Fruit fly (Drosophila melanogaster): ENCODE results near the gene Tk.
A peak's percentile ranks its signal among the peaks of the same experiment; 100 is the strongest.

Tk gene

DNA sequence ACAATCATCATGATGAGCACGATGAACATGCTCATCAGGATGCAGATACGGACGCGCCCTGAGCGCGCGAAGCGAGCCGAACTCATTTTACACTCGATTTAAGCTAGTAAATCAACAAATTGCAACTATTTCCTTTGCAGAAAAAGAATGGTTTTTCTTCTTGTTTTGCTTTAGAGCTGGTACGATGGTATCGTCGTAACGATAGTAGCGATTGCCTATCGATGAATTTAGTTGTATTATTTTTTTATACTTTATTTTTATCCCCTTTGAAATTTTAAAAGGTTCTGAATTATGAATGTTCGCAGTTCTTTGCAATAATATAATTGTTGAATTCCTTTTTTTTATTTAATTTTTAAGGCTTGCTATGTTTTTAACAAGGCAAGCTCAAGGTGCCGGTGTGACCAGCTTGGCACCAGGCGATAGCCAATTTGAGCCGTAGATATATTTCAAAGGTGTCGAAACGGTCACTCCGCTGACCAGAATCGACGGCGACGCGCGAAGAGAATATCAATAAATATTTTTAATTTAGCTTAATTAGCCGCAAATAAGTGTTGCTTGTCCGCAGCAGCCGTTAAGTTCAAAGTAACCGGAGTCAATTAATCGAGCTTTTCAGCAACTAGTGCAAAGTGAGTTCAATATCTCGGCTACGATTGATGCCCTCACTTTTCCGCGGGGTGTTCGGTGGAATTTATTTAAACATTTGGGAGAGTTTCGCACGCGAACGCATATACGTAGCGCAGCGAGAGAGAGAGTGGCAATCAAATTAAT is 37.8 kb downstream of the Tk start, which contains the start of the genes CG12213 and GC1 (continued):
- no peak for TF ChIP-seq sr (GFP tag; IDR thresholded peaks at IDR 0.05)
- peak; percentile 61; the same call in 2 of the 3 replicates for TF ChIP-seq CG17361 (GFP tag; IDR thresholded peaks at IDR 0.05)
- TF ChIP-seq CG10366 (GFP tag; IDR thresholded peaks at IDR 0.05): no peak
- TF ChIP-seq rib (GFP tag; IDR thresholded peaks at IDR 0.05): no peak
- TF ChIP-seq bbx (GFP tag; IDR thresholded peaks at IDR 0.05; ENCODE audit: partially characterized antibody): peak; percentile 96
- TF ChIP-seq gt (GFP tag; IDR thresholded peaks at IDR 0.05): no peak
- TF ChIP-seq insv (GFP tag; optimal IDR thresholded peaks at IDR 0.05): peak in 1 of 2 experiments; percentile 24
- peak; percentile 57 for TF ChIP-seq corto (GFP tag; optimal IDR thresholded peaks at IDR 0.05)
- peak; percentile 29 to 62 for TF ChIP-seq Trl (optimal IDR thresholded peaks at IDR 0.05)
- peak; percentile 4 for TF ChIP-seq Trl (GFP tag; optimal IDR thresholded peaks at IDR 0.05)
- no peak for TF ChIP-seq CG4820 (GFP tag; optimal IDR thresholded peaks at IDR 0.05)
- TF ChIP-seq CG31224 (GFP tag; IDR thresholded peaks at IDR 0.05): 0 out of 2 replicates have a peak, but pooled peaks have one; percentile 32
- TF ChIP-seq CG6765 (GFP tag; optimal IDR thresholded peaks at IDR 0.05): no peak
- TF ChIP-seq HLH4C (GFP tag; IDR thresholded peaks at IDR 0.05; ENCODE audit: partially characterized antibody): peak; percentile 97
- TF ChIP-seq Six4 (GFP tag; optimal IDR thresholded peaks at IDR 0.05): no peak
- peak; percentile 42 for TF ChIP-seq CG17385 (GFP tag; optimal IDR thresholded peaks at IDR 0.05)
- TF ChIP-seq BEAF-32 (GFP tag; optimal IDR thresholded peaks at IDR 0.05): peak; percentile 99
- TF ChIP-seq nerfin-2 (GFP tag; IDR thresholded peaks at IDR 0.05; ENCODE audit: partially characterized antibody): peak; percentile 95
- TF ChIP-seq Oli (tag; optimal IDR thresholded peaks at IDR 0.05): no peak
- TF ChIP-seq HLHmδ (GFP tag; optimal IDR thresholded peaks at IDR 0.05): no peak
- TF ChIP-seq amos (GFP tag; IDR thresholded peaks at IDR 0.05; ENCODE audit: partially characterized antibody): peak; percentile 99
- peak; percentile 50 for TF ChIP-seq CG2120 (GFP tag; optimal IDR thresholded peaks at IDR 0.05)
- no peak for TF ChIP-seq nom (GFP tag; optimal IDR thresholded peaks at IDR 0.05)
- TF ChIP-seq Blimp-1 (GFP tag; optimal IDR thresholded peaks at IDR 0.05): no peak
- peak; percentile 98 for TF ChIP-seq hbn (GFP tag; IDR thresholded peaks at IDR 0.05; ENCODE audit: partially characterized antibody)
- TF ChIP-seq CG18476 (GFP tag; optimal IDR thresholded peaks at IDR 0.05): peak; percentile 5
- TF ChIP-seq CG5953 (GFP tag; IDR thresholded peaks at IDR 0.05): no peak
- no peak for TF ChIP-seq CG11456 (GFP tag; IDR thresholded peaks at IDR 0.05)
- no peak for TF ChIP-seq ash1 (GFP tag; optimal IDR thresholded peaks at IDR 0.05)
- peak; percentile 4 for TF ChIP-seq CG10147 (GFP tag; optimal IDR thresholded peaks at IDR 0.05)
- TF ChIP-seq CG34224 (GFP tag; IDR thresholded peaks at IDR 0.05; ENCODE audit: partially characterized antibody): peak; percentile 99
- TF ChIP-seq Hsf (GFP tag; optimal IDR thresholded peaks at IDR 0.05): peak; percentile 34
- peak; percentile 93 for TF ChIP-seq Sry-δ (GFP tag; optimal IDR thresholded peaks at IDR 0.05)
- no peak for TF ChIP-seq CG18599 (GFP tag; optimal IDR thresholded peaks at IDR 0.05)
- TF ChIP-seq sima (GFP tag; optimal IDR thresholded peaks at IDR 0.05): no peak
- no peak for TF ChIP-seq CG11093 (GFP tag; IDR thresholded peaks at IDR 0.05)
- no peak for TF ChIP-seq schlank (tag; optimal IDR thresholded peaks at IDR 0.05)
- peak; percentile 75 for TF ChIP-seq Nf-YC (tag; optimal IDR thresholded peaks at IDR 0.05)
- TF ChIP-seq CG6854 (GFP tag; optimal IDR thresholded peaks at IDR 0.05): no peak
- no peak for TF ChIP-seq bigmax (GFP tag; optimal IDR thresholded peaks at IDR 0.05)
- TF ChIP-seq hb (GFP tag; IDR thresholded peaks at IDR 0.05; ENCODE audit: partially characterized antibody): peak; percentile 98
- no peak for TF ChIP-seq Ets65A (GFP tag)
- no peak for TF ChIP-seq z (GFP tag; IDR thresholded peaks at IDR 0.05)
- TF ChIP-seq CG3847 (GFP tag; IDR thresholded peaks at IDR 0.05): peak; percentile 69
- TF ChIP-seq Dp (GFP tag; optimal IDR thresholded peaks at IDR 0.05): peak; percentile 76
- peak; percentile 99 for TF ChIP-seq CG14860 (GFP tag; IDR thresholded peaks at IDR 0.05; ENCODE audit: partially characterized antibody)
- peak; percentile 0 for TF ChIP-seq CG7271 (tag; optimal IDR thresholded peaks at IDR 0.05)
- TF ChIP-seq CG13287 (GFP tag; IDR thresholded peaks at IDR 0.05; ENCODE audit: partially characterized antibody): peak; percentile 99
- TF ChIP-seq gce (GFP tag; IDR thresholded peaks at IDR 0.05): no peak
